Fruit fly (Drosophila melanogaster) whole organism, embryonic: ENCODE data around the gene wdb.

ENCODE experiments used
- Bdp1 ChIP-seq: fragments of 200-800 bp; sonication (Bioruptor generic); optimal IDR thresholded peaks from 3 replicates; lab custom pipeline; 2016; ENCODE audit warnings: missing biosample characterization, missing genetic modification characterization
- Blimp-1 ChIP-seq: fragments of 200-800 bp; sonication (Bioruptor generic); optimal IDR thresholded peaks from 3 replicates; lab custom pipeline; 2018; ENCODE audit warnings: missing biosample characterization, missing genetic modification characterization, mild to moderate bottlenecking, moderate library complexity, missing genetic modification reagents
- CG10147 ChIP-seq: fragments of 200-800 bp; sonication (Bioruptor generic); optimal IDR thresholded peaks from 2 replicates; lab custom pipeline; 2019; ENCODE audit warnings: missing biosample characterization, mild to moderate bottlenecking, missing genetic modification characterization, moderate library complexity
- CG10274 ChIP-seq: fragments of 200-800 bp; sonication (Bioruptor generic); optimal IDR thresholded peaks from 3 replicates; lab custom pipeline; 2017; ENCODE audit warnings: missing biosample characterization, mild to moderate bottlenecking, missing genetic modification characterization
- CG11085 ChIP-seq: fragments of 200-800 bp; sonication (Bioruptor generic); IDR thresholded peaks from 2 replicates; pipeline ENCODE4 v1.3.6; 2022; ENCODE audit warnings: missing biosample characterization, missing genetic modification characterization
- CG11247 ChIP-seq: fragments of 200-800 bp; sonication (Bioruptor generic); IDR thresholded peaks from 2 replicates; pipeline ENCODE4 v1.3.6; 2022; ENCODE audit warnings: missing biosample characterization, missing genetic modification characterization
- CG11695 ChIP-seq: fragments of 200-800 bp; sonication (Bioruptor generic); IDR thresholded peaks from 3 replicates; pipeline ENCODE4 v1.3.6; 2022; ENCODE audit warnings: missing biosample characterization, missing genetic modification characterization
- CG12155 ChIP-seq: fragments of 200-800 bp; sonication (Bioruptor generic); optimal IDR thresholded peaks from 3 replicates; lab custom pipeline; 2016; ENCODE audit warnings: missing biosample characterization, missing genetic modification characterization
- CG12299 ChIP-seq: fragments of 200-800 bp; sonication (Bioruptor generic); optimal IDR thresholded peaks from 2 replicates; lab custom pipeline; 2018; ENCODE audit warnings: missing biosample characterization, mild to moderate bottlenecking, missing genetic modification characterization
- CG13775 ChIP-seq: fragments of 200-800 bp; sonication (Bioruptor generic); optimal IDR thresholded peaks from 3 replicates; lab custom pipeline; 2017; ENCODE audit warnings: missing biosample characterization, mild to moderate bottlenecking, missing genetic modification characterization
- CG1529 ChIP-seq: fragments of 200-800 bp; sonication (Bioruptor generic); optimal IDR thresholded peaks from 3 replicates; lab custom pipeline; 2018; ENCODE audit warnings: missing biosample characterization, missing genetic modification characterization
- CG1602 ChIP-seq: fragments of 200-800 bp; sonication (Bioruptor generic); optimal IDR thresholded peaks from 3 replicates; lab custom pipeline; 2016; ENCODE audit warnings: missing biosample characterization, missing genetic modification characterization
- CG18619 ChIP-seq: fragments of 200-800 bp; sonication (Bioruptor generic); optimal IDR thresholded peaks from 3 replicates; lab custom pipeline; 2017; ENCODE audit warnings: missing biosample characterization, mild to moderate bottlenecking, missing genetic modification characterization
- CG2875 ChIP-seq: fragments of 200-800 bp; sonication (Bioruptor generic); optimal IDR thresholded peaks from 2 replicates; lab custom pipeline; 2017; ENCODE audit warnings: missing biosample characterization, mild to moderate bottlenecking, missing genetic modification characterization, missing genetic modification reagents
- CG2889 ChIP-seq: fragments of 200-800 bp; sonication (Bioruptor generic); IDR thresholded peaks from 3 replicates; pipeline ENCODE4 v1.3.6; 2022; ENCODE audit warnings: missing biosample characterization, missing genetic modification characterization
- CG30403 ChIP-seq: fragments of 200-800 bp; sonication (Bioruptor generic); optimal IDR thresholded peaks from 3 replicates; lab custom pipeline; 2016; ENCODE audit warnings: missing biosample characterization, missing genetic modification characterization
- CG30431 ChIP-seq: fragments of 200-800 bp; sonication (Bioruptor generic); optimal IDR thresholded peaks from 2 replicates; lab custom pipeline; 2017; ENCODE audit warnings: missing biosample characterization, missing genetic modification characterization
- CG31441 ChIP-seq: fragments of 200-800 bp; sonication (Bioruptor generic); IDR thresholded peaks from 2 replicates; pipeline ENCODE4 v1.3.6; 2022; ENCODE audit warnings: missing biosample characterization, missing genetic modification characterization
- CG3726 ChIP-seq: fragments of 200-800 bp; sonication (Bioruptor generic); IDR thresholded peaks from 3 replicates; pipeline ENCODE4, ENCODE4 v1.3.6; 2022; ENCODE audit warnings: missing biosample characterization, missing genetic modification characterization
- CG3838 ChIP-seq: fragments of 200-800 bp; sonication (Bioruptor generic); optimal IDR thresholded peaks from 3 replicates; lab custom pipeline; 2016; ENCODE audit warnings: missing biosample characterization, missing genetic modification characterization
- CG4730 ChIP-seq: fragments of 200-800 bp; sonication (Bioruptor generic); IDR thresholded peaks from 2 replicates; pipeline ENCODE4 v1.3.6; 2022; ENCODE audit warnings: missing biosample characterization, missing genetic modification characterization
- CG5245 ChIP-seq: fragments of 200-800 bp; sonication (Bioruptor generic); optimal IDR thresholded peaks from 3 replicates; lab custom pipeline; 2016; ENCODE audit warnings: missing biosample characterization, missing genetic modification characterization
- CG6272 ChIP-seq: fragments of 200-800 bp; sonication (Bioruptor generic); IDR thresholded peaks from 2 replicates; pipeline ENCODE4 v1.3.6; 2022; ENCODE audit warnings: missing biosample characterization, missing genetic modification characterization
- CG6654 ChIP-seq: fragments of 200-800 bp; sonication (Bioruptor generic); optimal IDR thresholded peaks from 2 replicates; lab custom pipeline; 2017; ENCODE audit warnings: missing biosample characterization, mild to moderate bottlenecking, missing genetic modification characterization
- CG6813 ChIP-seq: fragments of 200-800 bp; sonication (Bioruptor generic); optimal IDR thresholded peaks from 2 replicates; lab custom pipeline; 2017; ENCODE audit warnings: missing biosample characterization, missing genetic modification characterization, mild to moderate bottlenecking, moderate library complexity, missing genetic modification reagents
- CG6854 ChIP-seq: fragments of 200-800 bp; sonication (Bioruptor generic); optimal IDR thresholded peaks from 3 replicates; lab custom pipeline; 2017; ENCODE audit warnings: missing biosample characterization, mild to moderate bottlenecking, missing genetic modification characterization
- CG7963 ChIP-seq: fragments of 200-800 bp; sonication (Bioruptor generic); IDR thresholded peaks from 3 replicates; pipeline ENCODE4 v1.3.6; 2022; ENCODE audit warnings: missing biosample characterization, missing genetic modification characterization; ENCODE audit not compliant: partially characterized antibody
- CG8359 ChIP-seq: fragments of 200-800 bp; sonication (Bioruptor generic); optimal IDR thresholded peaks from 2 replicates; lab custom pipeline; 2017; ENCODE audit warnings: missing biosample characterization, mild to moderate bottlenecking, missing genetic modification characterization, borderline replicate concordance
- Fer1 ChIP-seq: fragments of 200-800 bp; sonication (Bioruptor generic); optimal IDR thresholded peaks from 2 replicates; lab custom pipeline; 2017; ENCODE audit warnings: missing biosample characterization, mild to moderate bottlenecking, missing genetic modification characterization
- Gsc ChIP-seq: fragments of 200-800 bp; sonication (Bioruptor generic); IDR thresholded peaks from 2 replicates; pipeline ENCODE4 v1.3.6; 2022; ENCODE audit warnings: missing biosample characterization, missing genetic modification characterization
- HLH54F ChIP-seq: fragments of 200-800 bp; sonication (Bioruptor generic); optimal IDR thresholded peaks from 3 replicates; lab custom pipeline; 2016; ENCODE audit warnings: missing biosample characterization, missing genetic modification characterization
- Hr39 ChIP-seq: fragments of >200 bp; optimal IDR thresholded peaks from 2 replicates; lab custom pipeline; 2017
- MESR4 ChIP-seq: fragments of 200-800 bp; sonication (Bioruptor generic); optimal IDR thresholded peaks from 2 replicates; lab custom pipeline; 2018; ENCODE audit warnings: missing biosample characterization, mild to moderate bottlenecking, missing genetic modification characterization, moderate library complexity
- Mrtf ChIP-seq: fragments of 200-800 bp; sonication (Bioruptor generic); IDR thresholded peaks from 3 replicates; pipeline ENCODE4 v1.3.6; 2022; ENCODE audit warnings: missing biosample characterization, missing genetic modification characterization
- NK7.1 ChIP-seq: fragments of 200-800 bp; sonication (Bioruptor generic); optimal IDR thresholded peaks from 3 replicates; lab custom pipeline; 2016; ENCODE audit warnings: missing biosample characterization, missing genetic modification characterization
- Neu2 ChIP-seq: fragments of 200-800 bp; sonication (Bioruptor generic); optimal IDR thresholded peaks from 3 replicates; lab custom pipeline; 2016; ENCODE audit warnings: missing biosample characterization, missing genetic modification characterization, borderline replicate concordance
- Oaz ChIP-seq: fragments of 200-800 bp; sonication (Bioruptor generic); IDR thresholded peaks from 2 replicates; pipeline ENCODE4 v1.3.6; 2022; ENCODE audit warnings: missing biosample characterization, missing genetic modification characterization
- Oli ChIP-seq: fragments of 200-800 bp; sonication (Bioruptor generic); optimal IDR thresholded peaks from 2 replicates; lab custom pipeline; 2018; ENCODE audit warnings: missing biosample characterization, mild to moderate bottlenecking, missing genetic modification characterization, moderate library complexity
- Optix ChIP-seq: fragments of 200-800 bp; sonication (Bioruptor generic); IDR thresholded peaks from 3 replicates; pipeline ENCODE4 v1.3.6; 2022; ENCODE audit warnings: missing biosample characterization, missing genetic modification characterization
- Vsx1 ChIP-seq: fragments of 200-800 bp; sonication (Bioruptor generic); optimal IDR thresholded peaks from 2 replicates; lab custom pipeline; 2017; ENCODE audit warnings: missing biosample characterization, mild to moderate bottlenecking, missing genetic modification characterization, missing genetic modification reagents
- dan ChIP-seq: fragments of 200-800 bp; sonication (Bioruptor generic); IDR thresholded peaks from 2 replicates; pipeline ENCODE4 v1.3.6; 2022; ENCODE audit warnings: missing biosample characterization, missing genetic modification characterization
- dm ChIP-seq: fragments of 200-800 bp; sonication (Bioruptor generic); optimal IDR thresholded peaks from 3 replicates; lab custom pipeline; 2016; ENCODE audit warnings: missing biosample characterization, missing genetic modification characterization
- en ChIP-seq: fragments of 200-800 bp; sonication (Bioruptor generic); optimal IDR thresholded peaks from 2 replicates; lab custom pipeline; 2016; ENCODE audit warnings: missing biosample characterization, missing genetic modification characterization
- gce ChIP-seq: fragments of 200-800 bp; sonication (Bioruptor generic); IDR thresholded peaks from 3 replicates; pipeline ENCODE4 v1.3.6; 2022; ENCODE audit warnings: missing biosample characterization, missing genetic modification characterization
- ham ChIP-seq: fragments of 200-800 bp; sonication (Bioruptor generic); IDR thresholded peaks from 2 replicates; pipeline ENCODE4 v1.3.6; 2022; ENCODE audit warnings: missing biosample characterization, missing genetic modification characterization
- nerfin-1 ChIP-seq: fragments of 200-800 bp; sonication (Bioruptor generic); optimal IDR thresholded peaks from 3 replicates; lab custom pipeline; 2019; ENCODE audit warnings: missing biosample characterization, mild to moderate bottlenecking, missing genetic modification characterization, moderate library complexity
- sc ChIP-seq, 3 experiments: fragments of >200 bp in 2 of 3; fragments of 200-800 bp in 1 of 3; sonication (Bioruptor generic) in 1 of 3; optimal IDR thresholded peaks; 2 replicates in 2 of 3; 3 replicates in 1 of 3; lab custom pipeline; 2017; ENCODE audit warnings: mild to moderate bottlenecking in 1 of 3, missing biosample characterization in 1 of 3, missing genetic modification characterization in 1 of 3, missing genetic modification reagents in 1 of 3
- sim ChIP-seq: fragments of 200-800 bp; sonication (Bioruptor generic); IDR thresholded peaks from 2 replicates; pipeline ENCODE4 v1.3.6; 2022; ENCODE audit warnings: missing biosample characterization, missing genetic modification characterization
- trh ChIP-seq: fragments of 200-800 bp; sonication (Bioruptor generic); optimal IDR thresholded peaks from 2 replicates; lab custom pipeline; 2016; ENCODE audit warnings: missing biosample characterization, missing genetic modification characterization
- wor ChIP-seq: fragments of 200-800 bp; sonication (Bioruptor generic); IDR thresholded peaks from 2 replicates; pipeline ENCODE4 v1.3.6; 2022; ENCODE audit warnings: missing biosample characterization, missing genetic modification characterization
- z ChIP-seq: fragments of 200-800 bp; sonication (Bioruptor generic); IDR thresholded peaks from 3 replicates; pipeline ENCODE4 v1.3.6; 2022; ENCODE audit warnings: missing biosample characterization, missing genetic modification characterization

wdb gene

dm6 chr3R:27569706-27570105 is 12.3 kb downstream of the wdb start (continued):
- peak; percentile 84 for TF ChIP-seq Optix (GFP tag; lab: Robert Waterston, UW)
- no peak for TF ChIP-seq CG7963
- TF ChIP-seq CG11247 (GFP tag; lab: Robert Waterston, UW) = peak; percentile 85
- TF ChIP-seq MESR4 (GFP tag; lab: Kevin White, UChicago) = no peak
- peak; percentile 52 for TF ChIP-seq CG1529 (GFP tag; lab: Kevin White, UChicago)
- TF ChIP-seq CG8359 = peak; percentile 60
- TF ChIP-seq Gsc = peak; percentile 35; the same call in 1 of the 2 replicates
- TF ChIP-seq wor (GFP tag; lab: Robert Waterston, UW) = peak; percentile 75
- TF ChIP-seq nerfin-1 (tag; lab: Kevin White, UChicago) = peak; percentile 82
- peak; percentile 74 for TF ChIP-seq CG12155 (GFP tag; lab: Kevin White, UChicago)
- TF ChIP-seq CG30431 (GFP tag; lab: Kevin White, UChicago) = peak; percentile 37
- TF ChIP-seq Mrtf (GFP tag; lab: Robert Waterston, UW) = peak; percentile 90
- peak; percentile 87 for TF ChIP-seq CG4730
- TF ChIP-seq CG11085 (GFP tag; lab: Robert Waterston, UW) = peak; percentile 75
- peak; percentile 80; the same call in 2 of the 3 replicates for TF ChIP-seq CG2889 (GFP tag; lab: Robert Waterston, UW)
- TF ChIP-seq CG2875 (GFP tag; lab: Kevin White, UChicago) = peak; percentile 48
- TF ChIP-seq CG30403 (GFP tag; lab: Kevin White, UChicago) = peak; percentile 84
- peak; percentile 58 for TF ChIP-seq CG13775 (GFP tag; lab: Kevin White, UChicago)
- peak; percentile 70; the same call in 1 of the 3 replicates for TF ChIP-seq gce
- peak; percentile 68 for TF ChIP-seq Oaz (GFP tag; lab: Robert Waterston, UW)
- TF ChIP-seq CG5245 (GFP tag; lab: Kevin White, UChicago) = peak; percentile 70
- peak; percentile 95 for TF ChIP-seq Fer1
- TF ChIP-seq Oli (tag; lab: Kevin White, UChicago) = peak; percentile 77
- TF ChIP-seq NK7.1 = peak; percentile 91
- TF ChIP-seq z (GFP tag; lab: Robert Waterston, UW) = peak; percentile 75; the same call in 2 of the 3 replicates
- TF ChIP-seq CG6854 (GFP tag; lab: Kevin White, UChicago) = peak; percentile 86
- peak; percentile 38 for TF ChIP-seq Neu2 (GFP tag; lab: Kevin White, UChicago)
- TF ChIP-seq sc (optimal IDR thresholded peaks at IDR 0.05; lab: Kevin White, UChicago) = no peak
- TF ChIP-seq sc (GFP tag; optimal IDR thresholded peaks at IDR 0.05; lab: Kevin White, UChicago) = no peak
- TF ChIP-seq CG11695 (GFP tag; lab: Robert Waterston, UW) = peak; percentile 86
- TF ChIP-seq dm (GFP tag; lab: Kevin White, UChicago) = peak; percentile 53
- TF ChIP-seq CG3838 = peak; percentile 5
- TF ChIP-seq CG10147 = peak; percentile 90
- peak; percentile 36 for TF ChIP-seq Bdp1 (GFP tag; lab: Kevin White, UChicago)
- no peak for TF ChIP-seq Hr39 (lab: Kevin White, UChicago)
- TF ChIP-seq CG31441 = no peak; the same call in 1 of the 2 replicates
- peak; percentile 57; the same call in 1 of the 2 replicates for TF ChIP-seq sim (GFP tag; lab: Robert Waterston, UW)
- peak; percentile 71; the same call in 1 of the 3 replicates for TF ChIP-seq CG3726
- TF ChIP-seq CG10274 (GFP tag; lab: Kevin White, UChicago) = peak; percentile 79
- peak; percentile 46 for TF ChIP-seq CG1602
- TF ChIP-seq en = peak; percentile 64
- peak; percentile 63 for TF ChIP-seq HLH54F (GFP tag; lab: Kevin White, UChicago)
- TF ChIP-seq CG12299 (tag; lab: Kevin White, UChicago) = peak; percentile 14
- TF ChIP-seq CG6272 (GFP tag; lab: Robert Waterston, UW) = peak; percentile 65; the same call in 1 of the 2 replicates
- no peak for TF ChIP-seq dan (GFP tag; lab: Robert Waterston, UW)
- peak; percentile 62 for TF ChIP-seq CG18619 (GFP tag; lab: Kevin White, UChicago)
- peak; percentile 26 for TF ChIP-seq Vsx1 (GFP tag; lab: Kevin White, UChicago)
- peak; percentile 88 for TF ChIP-seq CG6813 (GFP tag; lab: Kevin White, UChicago)
- peak; percentile 44 for TF ChIP-seq CG6654 (GFP tag; lab: Kevin White, UChicago)
- no peak for TF ChIP-seq Blimp-1 (GFP tag; lab: Kevin White, UChicago)
- TF ChIP-seq trh (GFP tag; lab: Kevin White, UChicago) = peak; percentile 45
- TF ChIP-seq ham (GFP tag; lab: Robert Waterston, UW) = no peak
